Worm (Caenorhabditis elegans): Measurements from ENCODE around the gene srh-115.

The srh-115 gene

ce11 chrV:17255454-17255853 lies at the start of gene srh-115:
Gene srh-115, plus strand, starts transcription at chrV:17255754.
- no peak for TF ChIP-seq mdl-1 (tag; optimal IDR thresholded peaks at IDR 0.05)
- no peak for TF ChIP-seq nhr-76 (tag; optimal IDR thresholded peaks at IDR 0.05)
- TF ChIP-seq pqm-1 (tag; optimal IDR thresholded peaks at IDR 0.05): no peak
- no peak for TF ChIP-seq unc-62 (GFP tag; optimal IDR thresholded peaks at IDR 0.05)
- no peak for TF ChIP-seq elt-2 (tag; optimal IDR thresholded peaks at IDR 0.05)
- no peak for TF ChIP-seq fkh-2 (tag; optimal IDR thresholded peaks at IDR 0.05)
- TF ChIP-seq jun-1 (tag; optimal IDR thresholded peaks at IDR 0.05): no peak
- TF ChIP-seq nhr-237 (tag; optimal IDR thresholded peaks at IDR 0.05): no peak
- TF ChIP-seq nfya-1 (tag; optimal IDR thresholded peaks at IDR 0.05; ENCODE audit: insufficient read depth): no peak
- no peak for TF ChIP-seq elt-3 (tag; optimal IDR thresholded peaks at IDR 0.05)
- no peak for TF ChIP-seq daf-12 (tag; optimal IDR thresholded peaks at IDR 0.05)
- no peak for TF ChIP-seq ceh-16 (tag; optimal IDR thresholded peaks at IDR 0.05)

ce11 chrV:17206469-17206868 lies 49.1 kb upstream of the srh-115 start:
- TF ChIP-seq nhr-43 (tag; optimal IDR thresholded peaks at IDR 0.05; ENCODE audit: poor library complexity, severe bottlenecking) (no peak), pha-4 (tag; optimal IDR thresholded peaks at IDR 0.05) (no peak), fos-1 (tag; optimal IDR thresholded peaks at IDR 0.05) (no peak), elt-3 (tag; optimal IDR thresholded peaks at IDR 0.05) (no peak), zag-1 (tag; optimal IDR thresholded peaks at IDR 0.05) (no peak), lin-15B (tag; optimal IDR thresholded peaks at IDR 0.05) (no peak), elt-1 (tag; optimal IDR thresholded peaks at IDR 0.05) (no peak), R02D3.7 (tag; optimal IDR thresholded peaks at IDR 0.05) (no peak), ama-1 (optimal IDR thresholded peaks at IDR 0.05) (no peak), nfya-1 (tag; optimal IDR thresholded peaks at IDR 0.05; ENCODE audit: insufficient read depth) (no peak)

ce11 chrV:17208045-17208444 lies 47.5 kb upstream of the srh-115 start, which contains the start of gene Y68A4A.13:
Gene Y68A4A.13, minus strand, starts transcription at chrV:17208145.
- TF ChIP-seq pha-4 (tag; optimal IDR thresholded peaks at IDR 0.05) (no peak), ceh-9 (tag; optimal IDR thresholded peaks at IDR 0.05) (no peak), eor-1 (tag; optimal IDR thresholded peaks at IDR 0.05) (no peak), nhr-23 (tag; optimal IDR thresholded peaks at IDR 0.05) (no peak), ZK546.5 (tag; optimal IDR thresholded peaks at IDR 0.05) (no peak), sea-2 (GFP tag; optimal IDR thresholded peaks at IDR 0.05) (no peak), ama-1 (optimal IDR thresholded peaks at IDR 0.05) (no peak), pqm-1 (tag; optimal IDR thresholded peaks at IDR 0.05) (no peak), hmg-11 (tag; optimal IDR thresholded peaks at IDR 0.05) (no peak), nhr-28 (tag; optimal IDR thresholded peaks at IDR 0.05) (no peak), egl-5 (tag; optimal IDR thresholded peaks at IDR 0.05) (no peak), nhr-237 (tag; optimal IDR thresholded peaks at IDR 0.05) (no peak), nfya-1 (tag; optimal IDR thresholded peaks at IDR 0.05; ENCODE audit: insufficient read depth) (no peak), nhr-77 (tag; optimal IDR thresholded peaks at IDR 0.05) (no peak), ztf-4 (tag; optimal IDR thresholded peaks at IDR 0.05) (no peak), zag-1 (tag; optimal IDR thresholded peaks at IDR 0.05) (no peak), daf-12 (tag; optimal IDR thresholded peaks at IDR 0.05) (no peak)

- TF ChIP-seq nhr-237 (tag; optimal IDR thresholded peaks at IDR 0.05) (no peak), unc-62 (GFP tag; optimal IDR thresholded peaks at IDR 0.05) (no peak), ama-1 (optimal IDR thresholded peaks at IDR 0.05) (no peak)
These were observed 43.4 kb upstream of the srh-115 start, which contains the start of gene srh-236 for ce11 chrV:17211989-17212731. Gene srh-236, minus strand, starts transcription at chrV:17212039.

- TF ChIP-seq eor-1 (tag; optimal IDR thresholded peaks at IDR 0.05) (no peak), ceh-82 (tag; optimal IDR thresholded peaks at IDR 0.05) (no peak), daf-12 (tag; optimal IDR thresholded peaks at IDR 0.05) (no peak), unc-39 (tag; optimal IDR thresholded peaks at IDR 0.05) (no peak), ceh-9 (tag; optimal IDR thresholded peaks at IDR 0.05) (no peak), nhr-28 (tag; optimal IDR thresholded peaks at IDR 0.05) (no peak), unc-62 (GFP tag; optimal IDR thresholded peaks at IDR 0.05) (no peak), aly-2 (tag; optimal IDR thresholded peaks at IDR 0.05) (no peak), mdl-1 (tag; optimal IDR thresholded peaks at IDR 0.05) (no peak), egl-27 (tag; optimal IDR thresholded peaks at IDR 0.05) (no peak), skn-1 (tag; optimal IDR thresholded peaks at IDR 0.05) (no peak), nhr-43 (tag; optimal IDR thresholded peaks at IDR 0.05; ENCODE audit: poor library complexity, severe bottlenecking) (no peak), mml-1 (tag; optimal IDR thresholded peaks at IDR 0.05) (no peak), fkh-2 (tag; optimal IDR thresholded peaks at IDR 0.05) (no peak), nhr-23 (tag; optimal IDR thresholded peaks at IDR 0.05) (no peak), tbx-2 (tag; optimal IDR thresholded peaks at IDR 0.05) (no peak), ceh-28 (tag; optimal IDR thresholded peaks at IDR 0.05) (no peak)
These were observed 42.8 kb upstream of the srh-115 start, which contains the start of gene srh-113 for ce11 chrV:17212743-17213142. Gene srh-113, plus strand, starts transcription at chrV:17213043.

Data from whole organism, L3 larva.